Worm (Caenorhabditis elegans) whole organism, L1 larva: ENCODE data around the gene T20D4.10.

ENCODE experiments used
- C04F5.9 ChIP-seq: sonication (generic microtip); optimal IDR thresholded peaks from 2 replicates; lab custom pipeline; 2016; ENCODE audit warnings: missing genetic modification characterization, missing compliant biosample characterization
- C34B4.2 ChIP-seq: sonication (generic microtip); optimal IDR thresholded peaks from 2 replicates; lab custom pipeline; 2017; ENCODE audit warnings: mild to moderate bottlenecking, missing genetic modification characterization, missing compliant biosample characterization
- F16B12.6 ChIP-seq: fragments of 150-350 bp; optimal IDR thresholded peaks from 2 replicates; lab custom pipeline; 2014; ENCODE audit warnings: missing biosample characterization, missing genetic modification characterization
- Y116A8C.19 ChIP-seq: sonication (generic microtip); optimal IDR thresholded peaks from 2 replicates; lab custom pipeline; 2016; ENCODE audit warnings: missing compliant biosample characterization, missing genetic modification characterization, borderline replicate concordance
- ama-1 ChIP-seq: fragments of 150-350 bp; optimal IDR thresholded peaks from 2 replicates; lab custom pipeline; 2014
- blmp-1 ChIP-seq: fragments of 150-350 bp; optimal IDR thresholded peaks from 2 replicates; lab custom pipeline; 2014; ENCODE audit warnings: missing biosample characterization, missing genetic modification characterization
- ceh-63 ChIP-seq: fragments of 200-800 bp; sonication (Bioruptor generic); optimal IDR thresholded peaks from 2 replicates; lab custom pipeline; 2018; ENCODE audit warnings: mild to moderate bottlenecking, missing genetic modification characterization, missing compliant biosample characterization
- ceh-82 ChIP-seq, 3 experiments: fragments of 150-350 bp in 1 of 3; sonication (generic microtip) in 2 of 3; optimal IDR thresholded peaks; 2 replicates each; lab custom pipeline; 2014 to 2017; ENCODE audit warnings: missing biosample characterization in 3 of 3, missing genetic modification characterization in 3 of 3
- ceh-90 ChIP-seq: sonication (generic microtip); optimal IDR thresholded peaks from 2 replicates; lab custom pipeline; 2016; ENCODE audit warnings: missing genetic modification characterization, missing compliant biosample characterization
- dpl-1 ChIP-seq, 3 experiments: fragments of 150-350 bp in 2 of 3; sonication (generic microtip) in 1 of 3; optimal IDR thresholded peaks; 2 replicates each; lab custom pipeline; 2014 to 2017; ENCODE audit warnings: missing biosample characterization in 3 of 3, missing genetic modification characterization in 3 of 3, missing genetic modification reagents in 3 of 3
- dsc-1 ChIP-seq: sonication (generic microtip); optimal IDR thresholded peaks from 2 replicates; lab custom pipeline; 2016; ENCODE audit warnings: mild to moderate bottlenecking, missing genetic modification characterization, missing compliant biosample characterization
- efl-1 ChIP-seq, 4 experiments: fragments of 150-350 bp; optimal IDR thresholded peaks in 3 of 4; peaks in 1 of 4; 1 replicate in 1 of 4; 2 replicates in 3 of 4; lab custom pipeline; 2014; ENCODE audit warnings: missing biosample characterization in 2 of 4, missing genetic modification characterization in 2 of 4, missing genetic modification reagents in 2 of 4
- egl-13 ChIP-seq: sonication (generic microtip); optimal IDR thresholded peaks from 2 replicates; lab custom pipeline; 2016; ENCODE audit warnings: missing genotype, missing genetic modification reagents, missing genetic modification characterization, missing compliant biosample characterization
- elt-3 ChIP-seq, 6 experiments: fragments of 150-350 bp in 1 of 6; sonication (generic microtip); optimal IDR thresholded peaks; 2 replicates each; lab custom pipeline; 2017 to 2018; ENCODE audit warnings: missing biosample characterization in 6 of 6, missing genetic modification characterization in 6 of 6, inconsistent platforms in 1 of 6
- fkh-10 ChIP-seq: sonication (generic microtip); optimal IDR thresholded peaks from 2 replicates; lab custom pipeline; 2017; ENCODE audit warnings: missing biosample characterization, missing genetic modification reagents, missing genetic modification characterization
- fkh-8 ChIP-seq: sonication (generic microtip); optimal IDR thresholded peaks from 2 replicates; lab custom pipeline; 2016; ENCODE audit warnings: mild to moderate bottlenecking, missing genetic modification characterization, missing compliant biosample characterization
- fos-1 ChIP-seq: fragments of 150-350 bp; optimal IDR thresholded peaks from 2 replicates; lab custom pipeline; 2014; ENCODE audit warnings: missing biosample characterization, missing genetic modification characterization
- grh-1 ChIP-seq: fragments of 200-800 bp; sonication (Bioruptor generic); IDR thresholded peaks from 2 replicates; pipeline ENCODE4 v1.3.6; 2022; ENCODE audit warnings: missing genetic modification reagents, missing genetic modification characterization, missing compliant biosample characterization
- hlh-17 ChIP-seq: fragments of 200-800 bp; sonication (Bioruptor generic); optimal IDR thresholded peaks from 2 replicates; lab custom pipeline; 2018; ENCODE audit warnings: missing genetic modification characterization, mild to moderate bottlenecking, missing compliant biosample characterization, moderate library complexity, borderline replicate concordance
- hlh-4 ChIP-seq: sonication (generic microtip); optimal IDR thresholded peaks from 2 replicates; lab custom pipeline; 2016; ENCODE audit warnings: mild to moderate bottlenecking, missing genetic modification characterization, missing compliant biosample characterization
- hpl-2 ChIP-seq: fragments of 150-350 bp; optimal IDR thresholded peaks from 2 replicates; lab custom pipeline; 2014; ENCODE audit warnings: missing biosample characterization, missing genetic modification reagents, missing genetic modification characterization
- jun-1 ChIP-seq: fragments of 150-350 bp; optimal IDR thresholded peaks from 2 replicates; lab custom pipeline; 2014; ENCODE audit warnings: missing biosample characterization, missing genetic modification reagents, missing genetic modification characterization
- lin-13 ChIP-seq: fragments of 150-350 bp; optimal IDR thresholded peaks from 2 replicates; lab custom pipeline; 2014; ENCODE audit warnings: missing biosample characterization, missing genetic modification reagents, missing genetic modification characterization
- lin-14 ChIP-seq: fragments of 200-800 bp; sonication (Bioruptor generic); optimal IDR thresholded peaks from 2 replicates; lab custom pipeline; 2018; ENCODE audit warnings: mild to moderate bottlenecking, missing genetic modification characterization, moderate library complexity, missing compliant biosample characterization
- lin-35 ChIP-seq, 2 experiments: fragments of 150-350 bp; optimal IDR thresholded peaks; 2 replicates each; lab custom pipeline; 2014; ENCODE audit warnings: missing biosample characterization in 2 of 2, missing genetic modification characterization in 2 of 2, missing genetic modification reagents in 2 of 2
- lir-3 ChIP-seq: sonication (generic microtip); optimal IDR thresholded peaks from 2 replicates; lab custom pipeline; 2016; ENCODE audit warnings: mild to moderate bottlenecking, missing genetic modification characterization, moderate library complexity, missing compliant biosample characterization; ENCODE audit not compliant: poor library complexity
- nhr-11 ChIP-seq: fragments of 150-350 bp; optimal IDR thresholded peaks from 2 replicates; lab custom pipeline; 2014; ENCODE audit warnings: missing biosample characterization, missing genetic modification characterization
- nhr-19 ChIP-seq: fragments of 200-800 bp; sonication (Bioruptor generic); conservative IDR thresholded peaks from 2 replicates; pipeline ENCODE4 v1.3.6; 2022; ENCODE audit warnings: missing genetic modification characterization, missing compliant biosample characterization
- nhr-20 ChIP-seq: sonication (generic microtip); optimal IDR thresholded peaks from 2 replicates; lab custom pipeline; 2016; ENCODE audit warnings: mild to moderate bottlenecking, missing genetic modification characterization, missing compliant biosample characterization
- nhr-237 ChIP-seq: fragments of 150-350 bp; optimal IDR thresholded peaks from 2 replicates; lab custom pipeline; 2014; ENCODE audit warnings: missing biosample characterization, missing genetic modification characterization
- nhr-47 ChIP-seq: sonication (generic microtip); optimal IDR thresholded peaks from 2 replicates; lab custom pipeline; 2016; ENCODE audit warnings: mild to moderate bottlenecking, missing genetic modification characterization, moderate library complexity, missing compliant biosample characterization
- nhr-71 ChIP-seq: sonication (generic microtip); optimal IDR thresholded peaks from 2 replicates; lab custom pipeline; 2016; ENCODE audit warnings: mild to moderate bottlenecking, missing genetic modification characterization, moderate library complexity, missing compliant biosample characterization
- nhr-77 ChIP-seq: fragments of 150-350 bp; optimal IDR thresholded peaks from 2 replicates; lab custom pipeline; 2014; ENCODE audit warnings: missing biosample characterization, missing genetic modification characterization
- nhr-84 ChIP-seq: sonication (generic microtip); optimal IDR thresholded peaks from 2 replicates; lab custom pipeline; 2017; ENCODE audit warnings: missing biosample characterization, missing genetic modification characterization
- nhr-85 ChIP-seq: sonication (generic microtip); peaks from one replicate; lab custom pipeline; 2016; ENCODE audit warnings: missing genetic modification characterization, inconsistent platforms, missing compliant biosample characterization
- nhr-90 ChIP-seq: sonication (generic microtip); optimal IDR thresholded peaks from 2 replicates; lab custom pipeline; 2016; ENCODE audit warnings: mild to moderate bottlenecking, missing genetic modification characterization, missing compliant biosample characterization; ENCODE audit not compliant: poor library complexity
- pag-3 ChIP-seq: sonication (generic microtip); optimal IDR thresholded peaks from 2 replicates; lab custom pipeline; 2017; ENCODE audit warnings: missing genetic modification characterization, mild to moderate bottlenecking, missing compliant biosample characterization, antibody characterized with exemption, borderline replicate concordance; ENCODE audit not compliant: insufficient read depth
- pqm-1 ChIP-seq: sonication (generic microtip); optimal IDR thresholded peaks from 3 replicates; lab custom pipeline; 2017; ENCODE audit warnings: missing biosample characterization, missing genetic modification characterization
- rnt-1 ChIP-seq: sonication (generic microtip); optimal IDR thresholded peaks from 2 replicates; lab custom pipeline; 2016; ENCODE audit warnings: mild to moderate bottlenecking, missing genetic modification characterization, moderate library complexity, missing compliant biosample characterization
- skn-1 ChIP-seq: fragments of 150-350 bp; optimal IDR thresholded peaks from 2 replicates; lab custom pipeline; 2014; ENCODE audit warnings: missing biosample characterization, missing genetic modification characterization
- snpc-4 ChIP-seq: fragments of 150-350 bp; optimal IDR thresholded peaks from 2 replicates; lab custom pipeline; 2014; ENCODE audit warnings: missing biosample characterization, missing genetic modification characterization
- snu-23 ChIP-seq: sonication (generic microtip); optimal IDR thresholded peaks from 2 replicates; lab custom pipeline; 2016; ENCODE audit warnings: missing genetic modification characterization, missing compliant biosample characterization
- sup-37 ChIP-seq: fragments of 200-800 bp; sonication (Bioruptor generic); optimal IDR thresholded peaks from 2 replicates; lab custom pipeline; 2018; ENCODE audit warnings: mild to moderate bottlenecking, missing genetic modification characterization, missing compliant biosample characterization
- tbx-2 ChIP-seq: sonication (generic microtip); optimal IDR thresholded peaks from 2 replicates; lab custom pipeline; 2016; ENCODE audit warnings: missing genetic modification characterization, missing compliant biosample characterization
- unc-86 ChIP-seq: sonication (generic microtip); optimal IDR thresholded peaks from 2 replicates; lab custom pipeline; 2016; ENCODE audit warnings: missing genetic modification characterization, missing compliant biosample characterization
- unc-98 ChIP-seq: fragments of 200-800 bp; sonication (Bioruptor generic); IDR thresholded peaks from 2 replicates; pipeline ENCODE4 v1.3.6; 2022; ENCODE audit warnings: missing genetic modification characterization, missing compliant biosample characterization
- xbp-1 ChIP-seq: sonication (generic microtip); optimal IDR thresholded peaks from 2 replicates; lab custom pipeline; 2016; ENCODE audit warnings: missing genetic modification characterization, missing compliant biosample characterization
- zag-1 ChIP-seq: fragments of 150-350 bp; optimal IDR thresholded peaks from 2 replicates; lab custom pipeline; 2014; ENCODE audit warnings: missing biosample characterization, missing genetic modification characterization
- zip-4 ChIP-seq: fragments of 200-800 bp; sonication (Bioruptor generic); optimal IDR thresholded peaks from 2 replicates; lab custom pipeline; 2018; ENCODE audit warnings: mild to moderate bottlenecking, missing genetic modification characterization, moderate library complexity, missing compliant biosample characterization
- ztf-11 ChIP-seq, 2 experiments: sonication (generic microtip); optimal IDR thresholded peaks; 2 replicates each; lab custom pipeline; 2016 to 2017; ENCODE audit warnings: missing genetic modification characterization in 2 of 2, missing biosample characterization in 1 of 2, missing compliant biosample characterization in 1 of 2

The T20D4.10 gene

ce11 chrV:3388299-3388698, 11.8 kb upstream of the T20D4.10 start (continued):
- TF ChIP-seq lin-14 (peak; percentile 85), blmp-1 (tag; lab: Kevin White, UChicago) (peak; percentile 26)
- TF ChIP-seq, all 84 proteins: peak for 12

- TF ChIP-seq grh-1 (GFP tag; lab: Robert Waterston, UW), result peak; percentile 95
- TF ChIP-seq C04F5.9, result no peak
- peak; percentile 70 to 87 for TF ChIP-seq lin-35 (GFP tag; optimal IDR thresholded peaks at IDR 0.05; lab: Kevin White, UChicago)
- TF ChIP-seq nhr-71 (tag; lab: Kevin White, UChicago), result peak; percentile 91
- peak; percentile 60 to 81 (median 76) for TF ChIP-seq dpl-1 (GFP tag; optimal IDR thresholded peaks at IDR 0.05; lab: Kevin White, UChicago)
- TF ChIP-seq skn-1 (tag; lab: Kevin White, UChicago), result peak; percentile 73
- no peak for TF ChIP-seq hlh-4 (tag; lab: Kevin White, UChicago)
- peak; percentile 64 for TF ChIP-seq hpl-2 (GFP tag; lab: Kevin White, UChicago)
- peak; percentile 76 to 82 for TF ChIP-seq efl-1 (optimal IDR thresholded peaks at IDR 0.05; lab: Kevin White, UChicago)
- TF ChIP-seq efl-1 (GFP tag; optimal IDR thresholded peaks at IDR 0.05 in 1 of 2; lab: Kevin White, UChicago), result peak; percentile 68 to 94
- TF ChIP-seq ama-1 (lab: Kevin White, UChicago), result no peak
- TF ChIP-seq nhr-237 (tag; lab: Kevin White, UChicago), result peak; percentile 67
- TF ChIP-seq dsc-1 (tag; lab: Kevin White, UChicago), result peak; percentile 17
- peak in 3 of 6 experiments; percentile 5 to 87 (median 84) for TF ChIP-seq elt-3 (tag; optimal IDR thresholded peaks at IDR 0.05; lab: Kevin White, UChicago)
- TF ChIP-seq fos-1 (tag; lab: Kevin White, UChicago), result peak; percentile 43
- peak; percentile 23 for TF ChIP-seq fkh-8 (tag; lab: Kevin White, UChicago)
- peak; percentile 85 for TF ChIP-seq rnt-1 (tag; lab: Kevin White, UChicago)
- TF ChIP-seq F16B12.6 (tag; lab: Kevin White, UChicago), result peak; percentile 85
- no peak for TF ChIP-seq ceh-90
- TF ChIP-seq fkh-10 (GFP tag; lab: Kevin White, UChicago), result no peak
- TF ChIP-seq C34B4.2 (tag; lab: Kevin White, UChicago), result no peak
- no peak for TF ChIP-seq unc-98
- peak; percentile 89 for TF ChIP-seq snu-23 (GFP tag; lab: Kevin White, UChicago)
- no peak for TF ChIP-seq ceh-63
- TF ChIP-seq nhr-47, result peak; percentile 79
- peak; percentile 19 for TF ChIP-seq lir-3 (tag; lab: Kevin White, UChicago)
- peak; percentile 50 for TF ChIP-seq xbp-1 (tag; lab: Kevin White, UChicago)
- TF ChIP-seq jun-1 (tag; lab: Kevin White, UChicago), result peak; percentile 66
- TF ChIP-seq Y116A8C.19, result no peak
- peak; percentile 27 to 63 (median 28) for TF ChIP-seq ceh-82 (tag; optimal IDR thresholded peaks at IDR 0.05; lab: Kevin White, UChicago)
- TF ChIP-seq unc-86, result peak; percentile 16
- TF ChIP-seq egl-13 (tag; lab: Kevin White, UChicago), result no peak
- peak; percentile 99 for TF ChIP-seq nhr-85 (tag; lab: Kevin White, UChicago)
- TF ChIP-seq lin-14, result peak; percentile 99
- peak; percentile 95 for TF ChIP-seq nhr-20
- no peak for TF ChIP-seq nhr-11
- peak; percentile 87 for TF ChIP-seq nhr-19 (GFP tag; lab: Robert Waterston, UW)
- TF ChIP-seq zip-4, result no peak
- no peak for TF ChIP-seq hlh-17
- TF ChIP-seq pqm-1 (tag; lab: Kevin White, UChicago), result no peak
- TF ChIP-seq nhr-84, result no peak
- TF ChIP-seq nhr-90 (tag; lab: Kevin White, UChicago), result peak; percentile 81
- TF ChIP-seq pag-3, result peak; percentile 76
- TF ChIP-seq nhr-77 (tag; lab: Kevin White, UChicago), result peak; percentile 73
- TF ChIP-seq sup-37 (GFP tag; lab: Kevin White, UChicago), result no peak
- peak; percentile 82 for TF ChIP-seq tbx-2 (tag; lab: Kevin White, UChicago)
- TF ChIP-seq snpc-4 (tag; lab: Kevin White, UChicago), result peak; percentile 43
- no peak for TF ChIP-seq zag-1
- TF ChIP-seq ztf-11 (tag; optimal IDR thresholded peaks at IDR 0.05; lab: Kevin White, UChicago), result no peak
- peak; percentile 73 for TF ChIP-seq lin-13
Observed at ce11 chrV:3391005-3391404, 9.0 kb upstream of the T20D4.10 start.
